Fruit fly (Drosophila melanogaster) whole organism, embryonic: ENCODE results near the gene pyx.

Experiments used
- Bdp1 ChIP-seq: fragments of 200-800 bp; sonication (Bioruptor generic); optimal IDR thresholded peaks from 3 replicates; lab custom pipeline; 2016; ENCODE audit warnings: missing biosample characterization, missing genetic modification characterization
- CG11695 ChIP-seq: fragments of 200-800 bp; sonication (Bioruptor generic); IDR thresholded peaks from 3 replicates; pipeline ENCODE4 v1.3.6; 2022; ENCODE audit warnings: missing biosample characterization, missing genetic modification characterization
- CG13287 ChIP-seq: fragments of 200-800 bp; sonication (Bioruptor generic); IDR thresholded peaks from 2 replicates; pipeline ENCODE4 v1.3.6; 2022; ENCODE audit warnings: missing biosample characterization, missing genetic modification characterization; ENCODE audit not compliant: partially characterized antibody
- CG14710 ChIP-seq: fragments of 200-800 bp; sonication (Bioruptor generic); optimal IDR thresholded peaks from 3 replicates; lab custom pipeline; 2019; ENCODE audit warnings: missing biosample characterization, mild to moderate bottlenecking, missing genetic modification characterization, moderate library complexity
- CG15073 ChIP-seq: fragments of 200-800 bp; sonication (Bioruptor generic); optimal IDR thresholded peaks from 2 replicates; lab custom pipeline; 2016; ENCODE audit warnings: missing biosample characterization, missing genetic modification characterization
- CG15696 ChIP-seq: fragments of 200-800 bp; sonication (Bioruptor generic); optimal IDR thresholded peaks from 2 replicates; lab custom pipeline; 2019; ENCODE audit warnings: missing biosample characterization, mild to moderate bottlenecking, missing genetic modification characterization, moderate library complexity
- CG17568 ChIP-seq: fragments of 200-800 bp; sonication (Bioruptor generic); optimal IDR thresholded peaks from 2 replicates; lab custom pipeline; 2018; ENCODE audit warnings: missing biosample characterization, mild to moderate bottlenecking, missing genetic modification characterization, moderate library complexity
- CG4282 ChIP-seq: fragments of 200-800 bp; sonication (Bioruptor generic); optimal IDR thresholded peaks from 2 replicates; lab custom pipeline; 2016; ENCODE audit warnings: missing biosample characterization, missing genetic modification characterization
- CG6765 ChIP-seq: fragments of 200-800 bp; sonication (Bioruptor generic); optimal IDR thresholded peaks from 3 replicates; lab custom pipeline; 2017; ENCODE audit warnings: missing biosample characterization, mild to moderate bottlenecking, missing genetic modification characterization
- CG8765 ChIP-seq: fragments of 200-800 bp; sonication (Bioruptor generic); IDR thresholded peaks from 2 replicates; pipeline ENCODE4 v1.3.6; 2022; ENCODE audit warnings: missing biosample characterization, missing genetic modification characterization
- Chrac-16 ChIP-seq: fragments of 200-800 bp; sonication (Bioruptor generic); optimal IDR thresholded peaks from 3 replicates; lab custom pipeline; 2016; ENCODE audit warnings: missing biosample characterization, missing genetic modification characterization
- CkIIα-i1 ChIP-seq: fragments of 200-800 bp; sonication (Bioruptor generic); IDR thresholded peaks from 2 replicates; pipeline ENCODE4 v1.3.6; 2022; ENCODE audit warnings: missing biosample characterization, missing genetic modification characterization
- D19A ChIP-seq: fragments of 200-800 bp; optimal IDR thresholded peaks from 3 replicates; lab custom pipeline; 2019; ENCODE audit warnings: missing biosample characterization, mild to moderate bottlenecking, missing genetic modification characterization, moderate library complexity
- Dbx ChIP-seq: fragments of 200-800 bp; sonication (Bioruptor generic); IDR thresholded peaks from 3 replicates; pipeline ENCODE4 v1.3.6; 2022; ENCODE audit warnings: missing biosample characterization, missing genetic modification characterization
- Hr3 ChIP-seq: fragments of 200-800 bp; sonication (Bioruptor generic); optimal IDR thresholded peaks from 3 replicates; lab custom pipeline; 2016; ENCODE audit warnings: missing biosample characterization, missing genetic modification characterization
- Hr39 ChIP-seq: fragments of >200 bp; optimal IDR thresholded peaks from 2 replicates; lab custom pipeline; 2017
- Hsf ChIP-seq: fragments of 200-800 bp; sonication (Bioruptor generic); optimal IDR thresholded peaks from 3 replicates; lab custom pipeline; 2016; ENCODE audit warnings: missing biosample characterization, missing genetic modification characterization
- Neu2 ChIP-seq: fragments of 200-800 bp; sonication (Bioruptor generic); optimal IDR thresholded peaks from 3 replicates; lab custom pipeline; 2016; ENCODE audit warnings: missing biosample characterization, missing genetic modification characterization, borderline replicate concordance
- Sry-β ChIP-seq: fragments of 200-800 bp; sonication (Bioruptor generic); optimal IDR thresholded peaks from 2 replicates; lab custom pipeline; 2018; ENCODE audit warnings: missing biosample characterization, mild to moderate bottlenecking, missing genetic modification characterization, moderate library complexity
- Sry-δ ChIP-seq: fragments of 200-800 bp; sonication (Bioruptor generic); optimal IDR thresholded peaks from 2 replicates; lab custom pipeline; 2016; ENCODE audit warnings: missing biosample characterization, missing genetic modification characterization
- Tbp ChIP-seq: fragments of >200 bp; optimal IDR thresholded peaks from 2 replicates; lab custom pipeline; 2018; ENCODE audit warnings: missing biosample characterization, missing genetic modification characterization
- Xbp1 ChIP-seq: fragments of 200-800 bp; sonication (Bioruptor generic); optimal IDR thresholded peaks from 3 replicates; lab custom pipeline; 2016; ENCODE audit warnings: missing biosample characterization, mild to moderate bottlenecking, missing genetic modification characterization
- ab ChIP-seq: fragments of 200-800 bp; sonication (Bioruptor generic); optimal IDR thresholded peaks from 2 replicates; lab custom pipeline; 2016; ENCODE audit warnings: missing biosample characterization, missing genetic modification characterization
- ase ChIP-seq: fragments of 200-800 bp; sonication (Bioruptor generic); IDR thresholded peaks from 3 replicates; pipeline ENCODE4 v1.3.6; 2022; ENCODE audit warnings: missing biosample characterization, missing genetic modification characterization
- chn ChIP-seq: fragments of 200-800 bp; sonication (Bioruptor generic); optimal IDR thresholded peaks from 2 replicates; lab custom pipeline; 2016; ENCODE audit warnings: missing biosample characterization, missing genetic modification characterization
- crol ChIP-seq: fragments of 200-800 bp; sonication (Bioruptor generic); IDR thresholded peaks from 2 replicates; pipeline ENCODE4 v1.3.6; 2022; ENCODE audit warnings: missing biosample characterization, missing genetic modification characterization
- da ChIP-seq: fragments of 200-800 bp; sonication (Bioruptor generic); optimal IDR thresholded peaks from 2 replicates; lab custom pipeline; 2016; ENCODE audit warnings: missing biosample characterization, missing genetic modification characterization
- ems ChIP-seq: fragments of 200-800 bp; sonication (Bioruptor generic); optimal IDR thresholded peaks from 3 replicates; lab custom pipeline; 2016; ENCODE audit warnings: missing biosample characterization, missing genetic modification characterization
- en ChIP-seq: fragments of 200-800 bp; sonication (Bioruptor generic); optimal IDR thresholded peaks from 2 replicates; lab custom pipeline; 2016; ENCODE audit warnings: missing biosample characterization, missing genetic modification characterization
- ham ChIP-seq: fragments of 200-800 bp; sonication (Bioruptor generic); IDR thresholded peaks from 2 replicates; pipeline ENCODE4 v1.3.6; 2022; ENCODE audit warnings: missing biosample characterization, missing genetic modification characterization
- lov ChIP-seq, 2 experiments: fragments of 200-800 bp in 1 of 2; fragments of >200 bp in 1 of 2; sonication (Bioruptor generic) in 1 of 2; IDR thresholded peaks in 1 of 2; optimal IDR thresholded peaks in 1 of 2; 2 replicates in 1 of 2; 3 replicates in 1 of 2; pipeline versions ENCODE4 v1.3.6 to Lab custom; 2017 to 2022; ENCODE audit warnings: missing biosample characterization in 1 of 2, missing genetic modification characterization in 1 of 2
- oc ChIP-seq: fragments of 200-800 bp; sonication (Bioruptor generic); optimal IDR thresholded peaks from 2 replicates; lab custom pipeline; 2018; ENCODE audit warnings: missing biosample characterization, mild to moderate bottlenecking, missing genetic modification characterization, moderate library complexity
- pum ChIP-seq: fragments of 200-800 bp; sonication (Bioruptor generic); optimal IDR thresholded peaks from 2 replicates; lab custom pipeline; 2016; ENCODE audit warnings: missing biosample characterization, missing genetic modification characterization
- run ChIP-seq: fragments of 200-800 bp; sonication (Bioruptor generic); optimal IDR thresholded peaks from 3 replicates; lab custom pipeline; 2018; ENCODE audit warnings: missing biosample characterization, mild to moderate bottlenecking, missing genetic modification characterization
- sima ChIP-seq: fragments of 200-800 bp; sonication (Bioruptor generic); optimal IDR thresholded peaks from 2 replicates; lab custom pipeline; 2016; ENCODE audit warnings: missing biosample characterization, missing genetic modification characterization
- sna ChIP-seq: fragments of 200-800 bp; sonication (Bioruptor generic); IDR thresholded peaks from 2 replicates; pipeline ENCODE4 v1.3.6; 2022; ENCODE audit warnings: missing biosample characterization, missing genetic modification characterization; ENCODE audit not compliant: partially characterized antibody
- sqz ChIP-seq: fragments of 200-800 bp; sonication (Bioruptor generic); optimal IDR thresholded peaks from 3 replicates; lab custom pipeline; 2018; ENCODE audit warnings: missing biosample characterization, mild to moderate bottlenecking, missing genetic modification characterization
- tna ChIP-seq: fragments of 200-800 bp; sonication (Bioruptor generic); IDR thresholded peaks from 2 replicates; pipeline ENCODE4 v1.3.6; 2022; ENCODE audit warnings: missing biosample characterization, missing genetic modification characterization; ENCODE audit not compliant: partially characterized antibody
- trh ChIP-seq: fragments of 200-800 bp; sonication (Bioruptor generic); optimal IDR thresholded peaks from 2 replicates; lab custom pipeline; 2016; ENCODE audit warnings: missing biosample characterization, missing genetic modification characterization
- vnd ChIP-seq: fragments of 200-800 bp; sonication (Bioruptor generic); IDR thresholded peaks from 3 replicates; pipeline ENCODE4 v1.3.6; 2022; ENCODE audit warnings: missing biosample characterization, missing genetic modification characterization; ENCODE audit not compliant: partially characterized antibody

The pyx gene

dm6 chr3L:264378-265151 lies 41.7 kb upstream of the pyx start, which contains the start of the genes Tudor-SN and mRpL17 (continued):
- no peak for TF ChIP-seq Tbp (GFP tag; lab: Kevin White, UChicago)
- peak; percentile 16 for TF ChIP-seq Hsf
- TF ChIP-seq lov (optimal IDR thresholded peaks at IDR 0.05; lab: Kevin White, UChicago) = no peak
- TF ChIP-seq lov (GFP tag; IDR thresholded peaks at IDR 0.05; lab: Robert Waterston, UW) = no peak
- TF ChIP-seq sqz (GFP tag; lab: Kevin White, UChicago) = peak; percentile 60
- TF ChIP-seq CG4282 (GFP tag; lab: Kevin White, UChicago) = no peak
- TF ChIP-seq Neu2 = no peak
- no peak for TF ChIP-seq Bdp1 (GFP tag; lab: Kevin White, UChicago)
- no peak for TF ChIP-seq oc (tag; lab: Kevin White, UChicago)
- TF ChIP-seq CG15073 (GFP tag; lab: Kevin White, UChicago) = no peak
- TF ChIP-seq Hr3 (GFP tag; lab: Kevin White, UChicago) = peak; percentile 65
- no peak for TF ChIP-seq CG17568 (GFP tag; lab: Kevin White, UChicago)
- no peak for TF ChIP-seq ham (GFP tag; lab: Robert Waterston, UW)
- no peak for TF ChIP-seq CG8765 (GFP tag; lab: Robert Waterston, UW)
- TF ChIP-seq sima = no peak
- peak; percentile 93 for TF ChIP-seq CG14710 (tag; lab: Kevin White, UChicago)
- TF ChIP-seq Sry-δ (GFP tag; lab: Kevin White, UChicago) = peak; percentile 93
- no peak for TF ChIP-seq run (tag; lab: Kevin White, UChicago)
- peak; percentile 40 for TF ChIP-seq Chrac-16 (GFP tag; lab: Kevin White, UChicago)
- no peak for TF ChIP-seq ase (GFP tag; lab: Robert Waterston, UW)
- no peak for TF ChIP-seq CG11695 (GFP tag; lab: Robert Waterston, UW)
- peak; percentile 40 for TF ChIP-seq CG15696 (tag; lab: Kevin White, UChicago)
- no peak for TF ChIP-seq crol (GFP tag; lab: Robert Waterston, UW)
- TF ChIP-seq trh (GFP tag; lab: Kevin White, UChicago) = no peak
- TF ChIP-seq Dbx (GFP tag; lab: Robert Waterston, UW) = peak; percentile 71
- peak; percentile 55 for TF ChIP-seq Sry-β (GFP tag; lab: Kevin White, UChicago)
- no peak for TF ChIP-seq CkIIα-i1 (GFP tag; lab: Robert Waterston, UW)
- peak; percentile 90 for TF ChIP-seq sna (GFP tag; lab: Robert Waterston, UW)
- no peak for TF ChIP-seq da (GFP tag; lab: Kevin White, UChicago)
- TF ChIP-seq CG6765 = peak; percentile 17
- TF ChIP-seq vnd = peak; percentile 98
- no peak for TF ChIP-seq Hr39 (lab: Kevin White, UChicago)
- TF ChIP-seq en (GFP tag; lab: Kevin White, UChicago) = no peak
- no peak for TF ChIP-seq ab
- peak; percentile 32 for TF ChIP-seq ems
- peak; percentile 94 for TF ChIP-seq CG13287 (GFP tag; lab: Robert Waterston, UW)
- peak; percentile 95 for TF ChIP-seq tna (GFP tag; lab: Robert Waterston, UW)
- TF ChIP-seq chn (GFP tag; lab: Kevin White, UChicago) = peak; percentile 4
- peak; percentile 61 for TF ChIP-seq Xbp1
- TF ChIP-seq D19A = peak; percentile 38
- TF ChIP-seq pum (GFP tag; lab: Kevin White, UChicago) = no peak
